Worm (Caenorhabditis elegans): Measurements from ENCODE around the gene C27A2.8.
A peak's percentile ranks its signal among the peaks of the same experiment; 100 is the strongest.
"Not testable (repeated sequence)": the region's sequence is repeated elsewhere in the genome, so short reads cannot be mapped to it uniquely, and the experiment has no call there.

The C27A2.8 gene

ce11 chrII:5067927-5068326 lies at the start of gene C27A2.8:
Gene C27A2.8, minus strand, starts transcription at chrII:5068043.
- TF ChIP-seq W03F9.2 (tag; optimal IDR thresholded peaks at IDR 0.05), result no peak
- TF ChIP-seq dao-5 (tag; optimal IDR thresholded peaks at IDR 0.05), result no peak

ce11 chrII:5115733-5116132 lies 47.9 kb upstream of the C27A2.8 start, which contains the start of gene srsy-1:
Gene srsy-1, plus strand, starts transcription at chrII:5116033.
- no peak for TF ChIP-seq dao-5 (tag; optimal IDR thresholded peaks at IDR 0.05)
- TF ChIP-seq W03F9.2 (tag; optimal IDR thresholded peaks at IDR 0.05), result no peak
- no peak for TF ChIP-seq him-1 (tag; optimal IDR thresholded peaks at IDR 0.05)

- TF ChIP-seq dao-5, him-1, W03F9.2 (tag; optimal IDR thresholded peaks at IDR 0.05): not testable (repeated sequence)
Observed at ce11 chrII:5115235-5115634, 47.4 kb upstream of the C27A2.8 start, which contains the start of gene msp-74. Gene msp-74, minus strand, starts transcription at chrII:5115335.

- no peak for TF ChIP-seq him-1 (tag; optimal IDR thresholded peaks at IDR 0.05)
- TF ChIP-seq W03F9.2 (tag; optimal IDR thresholded peaks at IDR 0.05), result no peak
- no peak for TF ChIP-seq dao-5 (tag; optimal IDR thresholded peaks at IDR 0.05)
Observed at ce11 chrII:5112082-5112481, 44.2 kb upstream of the C27A2.8 start, which contains the start of gene F09C12.8. Gene F09C12.8, plus strand, starts transcription at chrII:5112382.

ce11 chrII:5109693-5110092 lies 41.9 kb upstream of the C27A2.8 start, which contains the start of gene F09C12.2:
Gene F09C12.2, plus strand, starts transcription at chrII:5110012.
- TF ChIP-seq him-1 (tag; optimal IDR thresholded peaks at IDR 0.05), result no peak

- TF ChIP-seq W03F9.2 (tag; optimal IDR thresholded peaks at IDR 0.05) (peak; percentile 32), dao-5 (tag; optimal IDR thresholded peaks at IDR 0.05) (peak; percentile 76), him-1 (tag; optimal IDR thresholded peaks at IDR 0.05) (peak; percentile 86)
Observed at ce11 chrII:5105020-5105419, 37.2 kb upstream of the C27A2.8 start.

- no peak for TF ChIP-seq dao-5 (tag; optimal IDR thresholded peaks at IDR 0.05)
- TF ChIP-seq W03F9.2 (tag; optimal IDR thresholded peaks at IDR 0.05), result no peak
- no peak for TF ChIP-seq him-1 (tag; optimal IDR thresholded peaks at IDR 0.05)
Observed at ce11 chrII:5103784-5104457, 36.1 kb upstream of the C27A2.8 start, which contains the start of the genes C04G6.11 and mpk-2. Gene C04G6.11, minus strand, starts transcription at chrII:5103834. Gene mpk-2, plus strand, starts transcription at chrII:5104118.

- TF ChIP-seq him-1 (tag; optimal IDR thresholded peaks at IDR 0.05) (no peak), W03F9.2 (tag; optimal IDR thresholded peaks at IDR 0.05) (no peak), dao-5 (tag; optimal IDR thresholded peaks at IDR 0.05) (no peak)
Observed at ce11 chrII:5103189-5103588, 35.3 kb upstream of the C27A2.8 start.

ce11 chrII:5101701-5102100 lies 33.9 kb upstream of the C27A2.8 start, which contains the start of the genes idpb-3 and idpb-1:
Gene idpb-3, minus strand, starts transcription at chrII:5101801.
Gene idpb-1, plus strand, starts transcription at chrII:5101984.
- no peak for TF ChIP-seq W03F9.2 (tag; optimal IDR thresholded peaks at IDR 0.05)
- no peak for TF ChIP-seq dao-5 (tag; optimal IDR thresholded peaks at IDR 0.05)
- TF ChIP-seq him-1 (tag; optimal IDR thresholded peaks at IDR 0.05), result no peak

ce11 chrII:5099649-5100048 lies 31.8 kb upstream of the C27A2.8 start, which contains the start of gene C04G6.6:
Gene C04G6.6, minus strand, starts transcription at chrII:5099749.
- TF ChIP-seq W03F9.2 (tag; optimal IDR thresholded peaks at IDR 0.05), result no peak
- TF ChIP-seq dao-5 (tag; optimal IDR thresholded peaks at IDR 0.05), result no peak
- no peak for TF ChIP-seq him-1 (tag; optimal IDR thresholded peaks at IDR 0.05)

- TF ChIP-seq dao-5 (tag; optimal IDR thresholded peaks at IDR 0.05) (no peak), him-1 (tag; optimal IDR thresholded peaks at IDR 0.05) (no peak), W03F9.2 (tag; optimal IDR thresholded peaks at IDR 0.05) (no peak)
Observed at ce11 chrII:5099034-5099433, 31.2 kb upstream of the C27A2.8 start.

ce11 chrII:5093945-5094344 lies 26.1 kb upstream of the C27A2.8 start, which contains the start of gene C04G6.13:
Gene C04G6.13, plus strand, starts transcription at chrII:5094245.
- TF ChIP-seq W03F9.2 (tag; optimal IDR thresholded peaks at IDR 0.05), result no peak
- no peak for TF ChIP-seq him-1 (tag; optimal IDR thresholded peaks at IDR 0.05)
- no peak for TF ChIP-seq dao-5 (tag; optimal IDR thresholded peaks at IDR 0.05)

ce11 chrII:5092362-5093281 lies 24.8 kb upstream of the C27A2.8 start, which contains the start of gene C04G6.2:
Gene C04G6.2, plus strand, starts transcription at chrII:5093231.
- TF ChIP-seq W03F9.2 (tag; optimal IDR thresholded peaks at IDR 0.05) (no peak), dao-5 (tag; optimal IDR thresholded peaks at IDR 0.05) (no peak), him-1 (tag; optimal IDR thresholded peaks at IDR 0.05) (no peak)
